Fruit fly (Drosophila melanogaster): ENCODE results near the gene Ada2b.

Gene Ada2b

dm6 chr3R:8217727-8218126 lies 22.6 kb downstream of the Ada2b start, which contains the start of gene CG7800 (continued):
- no peak for TF ChIP-seq CG12071 (GFP tag; optimal IDR thresholded peaks at IDR 0.05)
- no peak for TF ChIP-seq CG4854 (GFP tag; optimal IDR thresholded peaks at IDR 0.05)
- no peak for TF ChIP-seq zfh1 (GFP tag; IDR thresholded peaks at IDR 0.05)
- no peak for TF ChIP-seq GATAe (GFP tag; conservative IDR thresholded peaks at IDR 0.05)
- TF ChIP-seq Camta (GFP tag; optimal IDR thresholded peaks at IDR 0.05), result no peak
- TF ChIP-seq CG15011 (GFP tag; optimal IDR thresholded peaks at IDR 0.05), result no peak
- 0 out of 3 replicates have a peak, but pooled peaks have one; percentile 13 for TF ChIP-seq Opbp (GFP tag; IDR thresholded peaks at IDR 0.05; ENCODE audit: partially characterized antibody)
- no peak for TF ChIP-seq CG34422 (GFP tag; IDR thresholded peaks at IDR 0.05)
- TF ChIP-seq sc (optimal IDR thresholded peaks at IDR 0.05), result no peak
- TF ChIP-seq sc (GFP tag; optimal IDR thresholded peaks at IDR 0.05), result no peak
- TF ChIP-seq CG30403 (GFP tag; optimal IDR thresholded peaks at IDR 0.05), result no peak
- no peak for TF ChIP-seq kni (GFP tag; optimal IDR thresholded peaks at IDR 0.05)
- no peak for TF ChIP-seq lov (optimal IDR thresholded peaks at IDR 0.05)
- TF ChIP-seq lov (GFP tag; IDR thresholded peaks at IDR 0.05), result no peak
- no peak for TF ChIP-seq CG9437 (GFP tag; optimal IDR thresholded peaks at IDR 0.05)
- no peak for TF ChIP-seq CG12391 (tag; optimal IDR thresholded peaks at IDR 0.05)
- TF ChIP-seq CG1792 (GFP tag; optimal IDR thresholded peaks at IDR 0.05), result no peak
- no peak for TF ChIP-seq Hr51 (GFP tag; optimal IDR thresholded peaks at IDR 0.05)
- no peak for TF ChIP-seq CG5953 (GFP tag; IDR thresholded peaks at IDR 0.05)
- peak; percentile 77 for TF ChIP-seq HLH4C (GFP tag; IDR thresholded peaks at IDR 0.05; ENCODE audit: partially characterized antibody)
- TF ChIP-seq dan (GFP tag; IDR thresholded peaks at IDR 0.05), result no peak
- peak; percentile 66; the same call in 2 of the 3 replicates for TF ChIP-seq zen2 (GFP tag; IDR thresholded peaks at IDR 0.05; ENCODE audit: partially characterized antibody)
- peak; percentile 81 for TF ChIP-seq Sry-δ (GFP tag; optimal IDR thresholded peaks at IDR 0.05)
- TF ChIP-seq CG1233 (GFP tag; optimal IDR thresholded peaks at IDR 0.05), result no peak
- TF ChIP-seq Ets65A (GFP tag), result no peak
- TF ChIP-seq slou (GFP tag; optimal IDR thresholded peaks at IDR 0.05), result no peak
- no peak for TF ChIP-seq CG3407 (GFP tag; optimal IDR thresholded peaks at IDR 0.05)
- 0 out of 2 replicates have a peak, but pooled peaks have one; percentile 32 for TF ChIP-seq CG2129 (GFP tag; IDR thresholded peaks at IDR 0.05; ENCODE audit: partially characterized antibody)
- TF ChIP-seq cato (GFP tag; optimal IDR thresholded peaks at IDR 0.05; ENCODE audit: borderline replicate concordance), result no peak
- TF ChIP-seq CG11723 (GFP tag; optimal IDR thresholded peaks at IDR 0.05), result no peak
- TF ChIP-seq vvl (GFP tag; IDR thresholded peaks at IDR 0.05), result no peak
- TF ChIP-seq cas (GFP tag; IDR thresholded peaks at IDR 0.05), result no peak
- peak; percentile 60; the same call in 1 of the 2 replicates for TF ChIP-seq sna (GFP tag; IDR thresholded peaks at IDR 0.05; ENCODE audit: partially characterized antibody)
- TF ChIP-seq CG43689 (GFP tag; IDR thresholded peaks at IDR 0.05), result no peak
- TF ChIP-seq prd (optimal IDR thresholded peaks at IDR 0.05), result no peak
- TF ChIP-seq prd (GFP tag; IDR thresholded peaks at IDR 0.05), result no peak
- TF ChIP-seq CG14965 (GFP tag; optimal IDR thresholded peaks at IDR 0.05; ENCODE audit: borderline replicate concordance), result no peak
- no peak for TF ChIP-seq CG10462 (GFP tag; optimal IDR thresholded peaks at IDR 0.05)
- no peak for TF ChIP-seq CG8765 (GFP tag; IDR thresholded peaks at IDR 0.05)
- TF ChIP-seq BEAF-32 (GFP tag; optimal IDR thresholded peaks at IDR 0.05), result peak; percentile 56
- peak; percentile 46; the same call in 1 of the 2 replicates for TF ChIP-seq ato (GFP tag; IDR thresholded peaks at IDR 0.05; ENCODE audit: partially characterized antibody)
- TF ChIP-seq CG7987 (GFP tag; optimal IDR thresholded peaks at IDR 0.05), result no peak
- no peak for TF ChIP-seq Fer3 (tag; optimal IDR thresholded peaks at IDR 0.05)
- no peak for TF ChIP-seq hth (optimal IDR thresholded peaks at IDR 0.05)
- TF ChIP-seq CG12104 (GFP tag; optimal IDR thresholded peaks at IDR 0.05), result no peak
- TF ChIP-seq Ptx1 (GFP tag; IDR thresholded peaks at IDR 0.05), result no peak
- no peak for TF ChIP-seq Atf3 (GFP tag; optimal IDR thresholded peaks at IDR 0.05)
- TF ChIP-seq usp (GFP tag; optimal IDR thresholded peaks at IDR 0.05), result no peak
- TF ChIP-seq Drgx (GFP tag; IDR thresholded peaks at IDR 0.05), result no peak
- TF ChIP-seq nerfin-2 (GFP tag; IDR thresholded peaks at IDR 0.05; ENCODE audit: partially characterized antibody), result peak; percentile 50; the same call in 1 of the 2 replicates
- TF ChIP-seq Bdp1 (GFP tag; optimal IDR thresholded peaks at IDR 0.05), result no peak
- TF ChIP-seq CG3726 (GFP tag; IDR thresholded peaks at IDR 0.05), result no peak

All from whole organism, embryonic.